Fruit fly (Drosophila melanogaster) whole organism, adult: ENCODE data around the gene ymp.

Source experiments
- CG11617 ChIP-seq: fragments of 200-800 bp; sonication (Bioruptor generic); optimal IDR thresholded peaks from 2 replicates; lab custom pipeline; 2017; ENCODE audit warnings: mild to moderate bottlenecking, missing biosample characterization, missing genetic modification reagents, missing genetic modification characterization
- CG12768 ChIP-seq: fragments of 200-800 bp; sonication (Bioruptor generic); optimal IDR thresholded peaks from 2 replicates; lab custom pipeline; 2017; ENCODE audit warnings: missing biosample characterization, missing genetic modification characterization, mild to moderate bottlenecking, moderate library complexity, missing genetic modification reagents
- CG14711 ChIP-seq: fragments of 200-800 bp; sonication (Bioruptor generic); optimal IDR thresholded peaks from 2 replicates; lab custom pipeline; 2018; ENCODE audit warnings: missing biosample characterization, mild to moderate bottlenecking, missing genetic modification characterization, moderate library complexity
- CG5204 ChIP-seq: fragments of 200-800 bp; sonication (Bioruptor generic); optimal IDR thresholded peaks from 2 replicates; lab custom pipeline; 2016; ENCODE audit warnings: missing biosample characterization, missing genetic modification characterization
- bab1 ChIP-seq: fragments of 200-800 bp; sonication (Bioruptor generic); optimal IDR thresholded peaks from 3 replicates; lab custom pipeline; 2019; ENCODE audit warnings: missing biosample characterization, mild to moderate bottlenecking, missing genetic modification characterization, moderate library complexity
- cnc ChIP-seq, 2 experiments: fragments of >200 bp; optimal IDR thresholded peaks; 2 replicates each; lab custom pipeline; 2017
- pad ChIP-seq: fragments of 200-800 bp; sonication (Bioruptor generic); optimal IDR thresholded peaks from 3 replicates; lab custom pipeline; 2017; ENCODE audit warnings: missing biosample characterization, missing genetic modification characterization, mild to moderate bottlenecking, moderate library complexity, missing genetic modification reagents

ymp gene

DNA sequence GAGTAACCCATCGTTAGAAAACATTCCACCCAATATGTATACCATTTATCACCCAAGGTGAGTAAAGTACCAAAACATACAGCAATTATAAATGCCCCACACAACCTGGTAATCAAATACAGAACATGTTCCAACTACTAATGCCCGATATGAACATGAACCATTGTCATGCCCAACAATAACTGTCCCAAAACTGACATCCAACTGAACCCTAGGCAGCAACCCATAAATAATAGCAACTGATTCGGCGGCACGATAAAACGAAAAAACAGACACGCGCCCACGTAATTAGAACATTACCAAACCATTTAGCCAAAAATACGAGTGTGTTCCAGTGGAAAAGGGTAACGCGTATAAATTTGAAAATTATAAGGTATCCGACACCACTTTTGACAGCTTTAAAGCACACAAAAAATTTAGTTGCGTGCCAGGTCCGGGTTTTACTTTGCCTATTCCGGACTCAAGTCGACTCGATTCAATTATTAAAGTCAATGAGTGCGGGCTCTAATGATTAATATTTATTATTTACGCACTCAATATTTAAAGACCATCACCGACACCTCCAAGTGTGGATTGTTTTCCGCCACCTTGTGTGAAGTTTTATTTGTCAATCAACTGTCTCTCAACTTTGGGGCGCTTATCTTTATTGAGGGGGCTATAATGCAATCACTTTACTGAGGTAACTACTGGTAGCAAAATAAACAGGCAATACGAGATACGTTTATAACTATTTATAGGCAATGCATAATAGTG lies 65.2 kb downstream of the ymp start:
- no peak for TF ChIP-seq CG5204 (GFP tag; lab: Kevin White, UChicago)
- TF ChIP-seq CG11617 (GFP tag; lab: Kevin White, UChicago) = no peak
- TF ChIP-seq CG14711 = no peak
- no peak for TF ChIP-seq CG12768 (GFP tag; lab: Kevin White, UChicago)
- no peak for TF ChIP-seq cnc (optimal IDR thresholded peaks at IDR 0.05; lab: Kevin White, UChicago)
- TF ChIP-seq pad = no peak
- TF ChIP-seq bab1 = no peak
